Worm (Caenorhabditis elegans) whole organism, early embryonic: ENCODE results near the gene Y9C9A.5.

Experiments used
- F13C5.2 ChIP-seq: sonication (generic microtip); optimal IDR thresholded peaks from 2 replicates; lab custom pipeline; 2017; ENCODE audit warnings: mild to moderate bottlenecking, missing genetic modification characterization, inconsistent platforms, missing compliant biosample characterization
- ama-1 ChIP-seq: fragments of 150-350 bp; optimal IDR thresholded peaks from 2 replicates; lab custom pipeline; 2014
- hmg-4 ChIP-seq: fragments of 200-800 bp; sonication (Bioruptor generic); optimal IDR thresholded peaks from 2 replicates; lab custom pipeline; 2018; ENCODE audit warnings: mild to moderate bottlenecking, missing genetic modification characterization, missing compliant biosample characterization

DNA sequence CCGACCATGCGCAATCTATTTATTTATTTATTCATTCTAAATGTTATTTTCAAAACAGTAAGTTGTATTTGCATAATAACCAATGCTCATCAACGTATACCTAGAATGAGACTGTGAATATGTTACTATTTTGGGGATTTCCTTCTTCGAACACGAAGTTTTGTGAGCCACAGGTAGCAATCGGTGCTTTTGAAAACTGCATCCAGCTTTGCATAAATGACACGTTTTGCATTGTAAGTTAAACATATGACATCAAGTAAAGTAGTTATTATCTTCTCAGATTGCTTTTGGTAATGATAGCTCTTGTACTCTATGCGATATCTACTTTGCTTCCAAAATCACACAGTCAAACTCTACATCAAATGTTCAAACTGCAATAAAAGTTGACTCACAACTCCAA lies 40.7 kb downstream of the Y9C9A.5 start, which contains the start of gene E03H12.4:
- TF ChIP-seq hmg-4 (GFP tag; lab: Kevin White, UChicago) = no peak
- TF ChIP-seq ama-1 (lab: Kevin White, UChicago) = no peak
- no peak for TF ChIP-seq F13C5.2 (tag; lab: Kevin White, UChicago)
